Worm (Caenorhabditis elegans): Measurements from ENCODE around the gene F41E6.1.

DNA sequence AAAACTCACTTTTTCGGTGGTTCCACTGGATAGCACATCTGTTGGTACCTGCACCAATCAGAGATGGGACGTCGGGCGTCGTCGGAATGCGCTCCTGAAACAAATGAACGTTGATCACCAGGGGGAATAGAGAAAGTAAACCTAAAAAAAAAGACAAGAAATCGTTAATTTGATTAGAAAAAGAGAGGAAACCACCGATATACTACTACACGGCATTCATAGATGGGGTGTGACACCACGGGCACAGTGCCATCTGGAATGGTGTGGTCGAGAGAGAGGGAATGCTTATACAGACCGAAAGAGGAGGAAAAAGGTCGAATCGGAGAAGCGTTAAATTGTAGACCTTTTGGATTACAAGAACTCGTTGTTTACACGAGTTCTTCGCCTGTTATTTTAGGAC lies 34.3 kb upstream of the F41E6.1 start, which contains the start of gene C10B5.3:
- TF ChIP-seq sptf-1 (tag; optimal IDR thresholded peaks at IDR 0.05) (no peak), elt-3 (tag; optimal IDR thresholded peaks at IDR 0.05) (no peak), unc-62 (GFP tag; optimal IDR thresholded peaks at IDR 0.05) (no peak), snpc-4 (tag; optimal IDR thresholded peaks at IDR 0.05) (no peak), lin-13 (tag; optimal IDR thresholded peaks at IDR 0.05) (no peak), nhr-76 (tag; optimal IDR thresholded peaks at IDR 0.05) (no peak)

Measured in whole organism, mixed stage, embryonic.